Fruit fly (Drosophila melanogaster) whole organism, embryonic: ENCODE data around the gene dnc.

Source experiments
- Adf1 ChIP-seq: fragments of 200-800 bp; sonication (Bioruptor generic); IDR thresholded peaks from 2 replicates; pipeline ENCODE4 v1.3.6; 2022; ENCODE audit warnings: missing biosample characterization, missing genetic modification characterization
- CG10267 ChIP-seq: fragments of 200-800 bp; sonication (Bioruptor generic); optimal IDR thresholded peaks from 2 replicates; lab custom pipeline; 2018; ENCODE audit warnings: missing biosample characterization, mild to moderate bottlenecking, missing genetic modification characterization, moderate library complexity
- CG10366 ChIP-seq: fragments of 200-800 bp; sonication (Bioruptor generic); IDR thresholded peaks from 2 replicates; pipeline ENCODE4 v1.3.6; 2022; ENCODE audit warnings: missing biosample characterization, missing genetic modification characterization
- CG10543 ChIP-seq: fragments of 200-800 bp; sonication (Bioruptor generic); optimal IDR thresholded peaks from 3 replicates; lab custom pipeline; 2017; ENCODE audit warnings: missing biosample characterization, mild to moderate bottlenecking, missing genetic modification characterization, moderate library complexity
- CG10565 ChIP-seq: fragments of 200-800 bp; sonication (Bioruptor generic); optimal IDR thresholded peaks from 3 replicates; lab custom pipeline; 2016; ENCODE audit warnings: missing biosample characterization, mild to moderate bottlenecking, missing genetic modification characterization
- CG13624 ChIP-seq: fragments of 200-800 bp; sonication (Bioruptor generic); optimal IDR thresholded peaks from 2 replicates; lab custom pipeline; 2016; ENCODE audit warnings: missing biosample characterization, missing genetic modification characterization
- CG14860 ChIP-seq: fragments of 200-800 bp; sonication (Bioruptor generic); IDR thresholded peaks from 3 replicates; pipeline ENCODE4 v1.3.6; 2022; ENCODE audit warnings: missing biosample characterization, missing genetic modification characterization; ENCODE audit not compliant: partially characterized antibody
- CG17186 ChIP-seq: fragments of 200-800 bp; sonication (Bioruptor generic); optimal IDR thresholded peaks from 3 replicates; lab custom pipeline; 2017; ENCODE audit warnings: missing biosample characterization, missing genetic modification reagents, missing genetic modification characterization
- CG18619 ChIP-seq: fragments of 200-800 bp; sonication (Bioruptor generic); optimal IDR thresholded peaks from 3 replicates; lab custom pipeline; 2017; ENCODE audit warnings: missing biosample characterization, mild to moderate bottlenecking, missing genetic modification characterization
- CG2199 ChIP-seq: fragments of 200-800 bp; sonication (Bioruptor generic); IDR thresholded peaks from 3 replicates; pipeline ENCODE4 v1.3.6; 2022; ENCODE audit warnings: missing biosample characterization, missing genetic modification characterization
- CG30431 ChIP-seq: fragments of 200-800 bp; sonication (Bioruptor generic); optimal IDR thresholded peaks from 2 replicates; lab custom pipeline; 2017; ENCODE audit warnings: missing biosample characterization, missing genetic modification characterization
- CG31388 ChIP-seq: fragments of 200-800 bp; sonication (Bioruptor generic); optimal IDR thresholded peaks from 2 replicates; lab custom pipeline; 2016; ENCODE audit warnings: missing biosample characterization, missing genetic modification characterization
- CG3838 ChIP-seq: fragments of 200-800 bp; sonication (Bioruptor generic); optimal IDR thresholded peaks from 3 replicates; lab custom pipeline; 2016; ENCODE audit warnings: missing biosample characterization, missing genetic modification characterization
- CG4360 ChIP-seq: fragments of 200-800 bp; sonication (Bioruptor generic); IDR thresholded peaks from 2 replicates; pipeline ENCODE4 v1.3.6; 2022; ENCODE audit warnings: missing biosample characterization, missing genetic modification characterization
- CG7928 ChIP-seq: fragments of 200-800 bp; sonication (Bioruptor generic); optimal IDR thresholded peaks from 2 replicates; lab custom pipeline; 2017; ENCODE audit warnings: missing biosample characterization, mild to moderate bottlenecking, missing genetic modification characterization
- CHES-1-like ChIP-seq: fragments of 200-800 bp; sonication (Bioruptor generic); optimal IDR thresholded peaks from 2 replicates; lab custom pipeline; 2016; ENCODE audit warnings: missing biosample characterization, missing genetic modification characterization
- Camta ChIP-seq: fragments of 200-800 bp; sonication (Bioruptor generic); optimal IDR thresholded peaks from 2 replicates; lab custom pipeline; 2016; ENCODE audit warnings: missing biosample characterization, missing genetic modification characterization
- Chrac-16 ChIP-seq: fragments of 200-800 bp; sonication (Bioruptor generic); optimal IDR thresholded peaks from 3 replicates; lab custom pipeline; 2016; ENCODE audit warnings: missing biosample characterization, missing genetic modification characterization
- CkIIα-i1 ChIP-seq: fragments of 200-800 bp; sonication (Bioruptor generic); IDR thresholded peaks from 2 replicates; pipeline ENCODE4 v1.3.6; 2022; ENCODE audit warnings: missing biosample characterization, missing genetic modification characterization
- Dbx ChIP-seq: fragments of 200-800 bp; sonication (Bioruptor generic); IDR thresholded peaks from 3 replicates; pipeline ENCODE4 v1.3.6; 2022; ENCODE audit warnings: missing biosample characterization, missing genetic modification characterization
- Dip3 ChIP-seq: fragments of 200-800 bp; sonication (Bioruptor generic); optimal IDR thresholded peaks from 3 replicates; lab custom pipeline; 2016; ENCODE audit warnings: missing biosample characterization, missing genetic modification characterization
- E2f2 ChIP-seq: fragments of 200-800 bp; sonication (Bioruptor generic); IDR thresholded peaks from 2 replicates; pipeline ENCODE4 v1.3.6; 2022; ENCODE audit warnings: missing biosample characterization, missing genetic modification characterization
- H2.0 ChIP-seq: fragments of 200-800 bp; sonication (Bioruptor generic); IDR thresholded peaks from 2 replicates; pipeline ENCODE4 v1.3.6; 2022; ENCODE audit warnings: missing biosample characterization, missing genetic modification characterization
- Hmr ChIP-seq: fragments of 200-800 bp; sonication (Bioruptor generic); optimal IDR thresholded peaks from 3 replicates; lab custom pipeline; 2017; ENCODE audit warnings: mild to moderate bottlenecking, missing biosample characterization, missing genetic modification reagents, missing genetic modification characterization
- Hr78 ChIP-seq, 2 experiments: fragments of 200-800 bp in 1 of 2; fragments of >200 bp in 1 of 2; sonication (Bioruptor generic) in 1 of 2; optimal IDR thresholded peaks; 2 replicates each; lab custom pipeline; 2017 to 2019; ENCODE audit warnings: missing biosample characterization in 2 of 2, missing genetic modification characterization in 2 of 2, mild to moderate bottlenecking in 1 of 2, moderate library complexity in 1 of 2
- Lpt ChIP-seq: fragments of >200 bp; optimal IDR thresholded peaks from 2 replicates; lab custom pipeline; 2018; ENCODE audit warnings: missing biosample characterization, missing genetic modification characterization
- Med ChIP-seq: fragments of 200-800 bp; sonication (Bioruptor generic); peaks from one replicate; lab custom pipeline; 2016; ENCODE audit warnings: missing biosample characterization, missing genetic modification characterization, mild to moderate bottlenecking, inconsistent platforms, moderate library complexity
- Mes4 ChIP-seq: fragments of 200-800 bp; sonication (Bioruptor generic); optimal IDR thresholded peaks from 2 replicates; lab custom pipeline; 2016; ENCODE audit warnings: missing biosample characterization, missing genetic modification characterization
- NfI ChIP-seq: fragments of 200-800 bp; sonication (Bioruptor generic); optimal IDR thresholded peaks from 3 replicates; lab custom pipeline; 2018; ENCODE audit warnings: missing biosample characterization, mild to moderate bottlenecking, missing genetic modification characterization, moderate library complexity
- Sox102F ChIP-seq: fragments of 200-800 bp; sonication (Bioruptor generic); optimal IDR thresholded peaks from 2 replicates; lab custom pipeline; 2018; ENCODE audit warnings: missing biosample characterization, mild to moderate bottlenecking, missing genetic modification characterization, moderate library complexity
- Trl ChIP-seq, 3 experiments: fragments of >200 bp in 2 of 3; fragments of 200-800 bp in 1 of 3; sonication (Bioruptor generic) in 1 of 3; optimal IDR thresholded peaks; 2 replicates in 1 of 3; 3 replicates in 2 of 3; lab custom pipeline; 2016 to 2017; ENCODE audit warnings: missing biosample characterization in 1 of 3, missing genetic modification characterization in 1 of 3
- YL-1 ChIP-seq: fragments of 200-800 bp; sonication (Bioruptor generic); optimal IDR thresholded peaks from 3 replicates; lab custom pipeline; 2017; ENCODE audit warnings: missing biosample characterization, mild to moderate bottlenecking, missing genetic modification characterization
- az2 ChIP-seq: fragments of 200-800 bp; sonication (Bioruptor generic); optimal IDR thresholded peaks from 3 replicates; lab custom pipeline; 2016; ENCODE audit warnings: missing biosample characterization, missing genetic modification characterization
- ems ChIP-seq: fragments of 200-800 bp; sonication (Bioruptor generic); optimal IDR thresholded peaks from 3 replicates; lab custom pipeline; 2016; ENCODE audit warnings: missing biosample characterization, missing genetic modification characterization
- eve ChIP-seq, 2 experiments: fragments of >200 bp; optimal IDR thresholded peaks; 2 replicates each; lab custom pipeline; 2017; ENCODE audit warnings: missing biosample characterization in 2 of 2, missing genetic modification characterization in 2 of 2
- gsb ChIP-seq: fragments of 200-800 bp; sonication (Bioruptor generic); IDR thresholded peaks from 2 replicates; pipeline ENCODE4 v1.3.6; 2022; ENCODE audit warnings: missing biosample characterization, missing genetic modification characterization
- insv ChIP-seq, 2 experiments: fragments of 200-800 bp; sonication (Bioruptor generic); optimal IDR thresholded peaks; 3 replicates each; lab custom pipeline; 2016 to 2018; ENCODE audit warnings: missing biosample characterization in 2 of 2, missing genetic modification characterization in 2 of 2
- jigr1 ChIP-seq: fragments of 200-800 bp; sonication (Bioruptor generic); IDR thresholded peaks from 3 replicates; pipeline ENCODE4 v1.3.6; 2022; ENCODE audit warnings: missing biosample characterization, missing genetic modification characterization
- lilli ChIP-seq: fragments of 200-800 bp; sonication (Bioruptor generic); optimal IDR thresholded peaks from 3 replicates; lab custom pipeline; 2016; ENCODE audit warnings: missing biosample characterization, missing genetic modification characterization
- mirr ChIP-seq: fragments of 200-800 bp; sonication (Bioruptor generic); optimal IDR thresholded peaks from 3 replicates; lab custom pipeline; 2018; ENCODE audit warnings: missing biosample characterization, mild to moderate bottlenecking, missing genetic modification characterization
- nom ChIP-seq: fragments of 200-800 bp; sonication (Bioruptor generic); optimal IDR thresholded peaks from 2 replicates; lab custom pipeline; 2017; ENCODE audit warnings: missing biosample characterization, missing genetic modification characterization, mild to moderate bottlenecking, moderate library complexity, missing genetic modification reagents
- pan ChIP-seq, 4 experiments: fragments of >200 bp in 3 of 4; fragments of 200-800 bp in 1 of 4; sonication (Bioruptor generic) in 1 of 4; optimal IDR thresholded peaks in 3 of 4; IDR thresholded peaks in 1 of 4; 2 replicates each; pipeline versions ENCODE4 v1.3.6 to Lab custom; 2017 to 2022; ENCODE audit warnings: missing biosample characterization in 2 of 4, missing genetic modification characterization in 2 of 4, mixed read lengths in 1 of 4
- shn ChIP-seq: fragments of 200-800 bp; sonication (Bioruptor generic); optimal IDR thresholded peaks from 3 replicates; lab custom pipeline; 2016; ENCODE audit warnings: missing biosample characterization, missing genetic modification characterization
- ssp ChIP-seq: fragments of 200-800 bp; sonication (Bioruptor generic); IDR thresholded peaks from 2 replicates; pipeline ENCODE4 v1.3.6; 2022; ENCODE audit warnings: missing biosample characterization, missing genetic modification characterization
- usp ChIP-seq: fragments of >200 bp; optimal IDR thresholded peaks from 2 replicates; lab custom pipeline; 2017; ENCODE audit warnings: missing biosample characterization, missing genetic modification characterization
- vvl ChIP-seq: fragments of 200-800 bp; sonication (Bioruptor generic); IDR thresholded peaks from 2 replicates; pipeline ENCODE4 v1.3.6; 2022; ENCODE audit warnings: missing biosample characterization, missing genetic modification characterization
- wor ChIP-seq: fragments of 200-800 bp; sonication (Bioruptor generic); IDR thresholded peaks from 2 replicates; pipeline ENCODE4 v1.3.6; 2022; ENCODE audit warnings: missing biosample characterization, missing genetic modification characterization

The dnc gene

DNA sequence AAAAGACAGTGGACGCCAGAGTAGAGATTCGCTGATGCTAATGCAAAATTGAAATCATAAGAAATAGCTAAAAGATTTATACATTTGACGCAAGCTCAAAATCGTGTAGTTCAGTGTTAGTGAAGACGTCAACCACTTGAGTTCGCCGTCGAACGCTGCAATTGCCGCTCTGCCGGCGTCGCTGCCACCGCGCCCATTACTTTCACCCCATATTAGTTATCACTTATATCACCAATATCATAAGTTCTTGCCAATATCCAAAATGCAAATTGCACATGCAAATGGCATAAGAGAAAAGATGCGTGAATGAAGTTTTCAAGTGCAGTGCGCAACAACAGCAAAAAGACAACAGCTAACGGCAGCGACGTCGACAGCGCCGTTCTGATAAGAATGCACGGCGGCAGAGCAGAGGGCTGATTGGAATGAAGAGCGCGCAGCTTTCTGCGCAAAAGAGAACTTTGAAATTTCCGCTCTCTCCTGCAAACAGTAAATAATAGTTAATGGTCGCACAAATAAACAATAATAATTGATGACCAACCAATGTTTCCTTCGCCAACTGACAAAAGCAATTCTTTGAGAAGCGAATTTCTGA lies 112.1 kb downstream of the dnc start:
- TF ChIP-seq CkIIα-i1 (GFP tag; lab: Robert Waterston, UW): no peak
- peak; percentile 23 for TF ChIP-seq Med
- TF ChIP-seq Adf1 (GFP tag; lab: Robert Waterston, UW): peak; percentile 92
- TF ChIP-seq CG2199 (GFP tag; lab: Robert Waterston, UW): no peak
- TF ChIP-seq ems (GFP tag; lab: Kevin White, UChicago): no peak
- TF ChIP-seq Trl (optimal IDR thresholded peaks at IDR 0.05; lab: Kevin White, UChicago): peak; percentile 47 to 54
- TF ChIP-seq Trl (GFP tag; optimal IDR thresholded peaks at IDR 0.05; lab: Kevin White, UChicago): no peak
- no peak for TF ChIP-seq Dip3 (GFP tag; lab: Kevin White, UChicago)
- no peak for TF ChIP-seq CG13624 (GFP tag; lab: Kevin White, UChicago)
- TF ChIP-seq Hmr: no peak
- peak in 1 of 2 experiments; percentile 52 for TF ChIP-seq insv (GFP tag; optimal IDR thresholded peaks at IDR 0.05; lab: Kevin White, UChicago)
- TF ChIP-seq CG30431 (GFP tag; lab: Kevin White, UChicago): no peak
- TF ChIP-seq CG3838: no peak

DNA sequence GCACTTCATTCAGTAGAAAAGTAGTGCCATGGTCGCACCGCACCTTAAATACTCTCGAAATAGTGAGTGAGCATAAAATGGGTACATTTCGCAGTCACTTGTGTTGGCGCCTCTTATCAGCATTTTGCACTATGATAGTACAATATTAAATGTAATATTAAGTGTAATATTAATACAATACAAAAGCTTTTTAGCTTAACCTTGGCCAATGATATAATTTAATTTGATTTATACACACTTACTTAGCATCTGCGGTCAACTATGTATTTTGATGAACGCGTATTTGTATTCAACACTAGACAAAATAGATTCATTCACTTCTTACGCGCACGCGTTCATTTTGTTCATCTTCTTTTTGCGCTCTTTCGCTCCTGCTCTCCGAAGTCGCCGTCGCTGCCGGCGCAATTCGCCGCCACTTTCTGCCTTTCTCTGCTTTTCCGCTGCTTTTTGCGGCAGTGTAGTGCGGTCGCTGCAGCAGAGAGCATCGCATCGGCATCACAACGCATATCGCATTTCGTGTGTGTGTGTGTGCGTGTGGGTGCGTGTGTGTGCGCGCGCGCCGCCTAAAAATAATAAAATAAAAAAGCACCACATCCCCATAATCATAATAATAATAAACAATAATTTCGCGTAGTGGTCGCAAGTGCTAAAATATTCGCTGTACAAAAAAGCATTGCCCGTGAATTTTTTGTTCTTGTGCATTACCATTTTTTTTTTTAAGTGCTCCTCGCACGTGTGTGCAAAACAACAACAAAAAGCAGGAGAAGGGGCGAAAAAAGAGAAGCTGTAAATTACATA lies 112.9 kb downstream of the dnc start:
- TF ChIP-seq lilli (GFP tag; lab: Kevin White, UChicago) (peak; percentile 1), ssp (0 out of 2 replicates have a peak, but pooled peaks have one; percentile 9), shn (no peak), CG7928 (GFP tag; lab: Kevin White, UChicago) (no peak), CG4360 (peak; percentile 61), Camta (no peak), az2 (GFP tag; lab: Kevin White, UChicago) (peak; percentile 31), vvl (GFP tag; lab: Robert Waterston, UW) (peak; percentile 41), Chrac-16 (peak; percentile 10), Hr78 (GFP tag; optimal IDR thresholded peaks at IDR 0.05; lab: Kevin White, UChicago) (no peak), CG14860 (GFP tag; lab: Robert Waterston, UW) (no peak), YL-1 (GFP tag; lab: Kevin White, UChicago) (no peak), CG17186 (GFP tag; lab: Kevin White, UChicago) (no peak), Sox102F (peak; percentile 54), Lpt (no peak), eve (GFP tag; optimal IDR thresholded peaks at IDR 0.05; lab: Kevin White, UChicago) (peak in 1 of 2 experiments; percentile 90), Mes4 (GFP tag; lab: Kevin White, UChicago) (no peak), jigr1 (GFP tag; lab: Robert Waterston, UW) (no peak), usp (GFP tag; lab: Kevin White, UChicago) (no peak), H2.0 (GFP tag; lab: Robert Waterston, UW) (0 out of 2 replicates have a peak, but pooled peaks have one; percentile 25), gsb (no peak), CHES-1-like (GFP tag; lab: Kevin White, UChicago) (no peak), NfI (peak; percentile 28), CG10267 (no peak), Dbx (GFP tag; lab: Robert Waterston, UW) (no peak), wor (GFP tag; lab: Robert Waterston, UW) (peak; percentile 32; the same call in 1 of the 2 replicates), Hmr (peak; percentile 50), CG10366 (GFP tag; lab: Robert Waterston, UW) (peak; percentile 47), nom (GFP tag; lab: Kevin White, UChicago) (peak; percentile 16), pan (optimal IDR thresholded peaks at IDR 0.05; lab: Kevin White, UChicago) (no peak), pan (GFP tag; optimal IDR thresholded peaks at IDR 0.05 in 1 of 2, IDR thresholded peaks at IDR 0.05 in 1 of 2) (peak in 1 of 2 experiments; percentile 67), CG10543 (GFP tag; lab: Kevin White, UChicago) (peak; percentile 7), CG10565 (GFP tag; lab: Kevin White, UChicago) (no peak), mirr (GFP tag; lab: Kevin White, UChicago) (no peak), CG18619 (peak; percentile 29), E2f2 (no peak), CG31388 (no peak)
